Worm (Caenorhabditis elegans) whole organism, late embryonic: ENCODE results near the gene cpt-5.
A peak's percentile ranks its signal among the peaks of the same experiment; 100 is the strongest.

Experiments
- F13H6.1 ChIP-seq: sonication (generic microtip); optimal IDR thresholded peaks from 2 replicates; lab custom pipeline; 2016; ENCODE audit warnings: missing genetic modification characterization, missing compliant biosample characterization
- T23F11.4 ChIP-seq: fragments of 200-800 bp; sonication (Bioruptor generic); optimal IDR thresholded peaks from 2 replicates; lab custom pipeline; 2018; ENCODE audit warnings: mild to moderate bottlenecking, missing genetic modification characterization, missing compliant biosample characterization
- ahr-1 ChIP-seq: sonication (generic microtip); optimal IDR thresholded peaks from 2 replicates; lab custom pipeline; 2016; ENCODE audit warnings: missing genetic modification characterization, missing compliant biosample characterization
- ama-1 ChIP-seq: fragments of 150-350 bp; optimal IDR thresholded peaks from 2 replicates; lab custom pipeline; 2014
- ceh-19 ChIP-seq: fragments of 200-800 bp; sonication (Bioruptor generic); optimal IDR thresholded peaks from 2 replicates; lab custom pipeline; 2018; ENCODE audit warnings: mild to moderate bottlenecking, missing genetic modification characterization, missing compliant biosample characterization
- ceh-2 ChIP-seq: sonication (generic microtip); optimal IDR thresholded peaks from 2 replicates; lab custom pipeline; 2016; ENCODE audit warnings: missing genotype, missing genetic modification characterization, missing compliant biosample characterization
- ceh-45 ChIP-seq: fragments of 200-800 bp; sonication (Bioruptor generic); IDR thresholded peaks from 2 replicates; pipeline ENCODE4 v1.3.6; 2022; ENCODE audit warnings: missing genetic modification reagents, missing genetic modification characterization, missing compliant biosample characterization
- ceh-48 ChIP-seq: sonication (generic microtip); optimal IDR thresholded peaks from 2 replicates; lab custom pipeline; 2016; ENCODE audit warnings: missing genetic modification characterization, inconsistent platforms, missing compliant biosample characterization
- ceh-6 ChIP-seq: fragments of 200-800 bp; sonication (Bioruptor generic); optimal IDR thresholded peaks from 2 replicates; lab custom pipeline; 2018; ENCODE audit warnings: mild to moderate bottlenecking, missing genetic modification characterization, missing compliant biosample characterization
- ceh-9 ChIP-seq: sonication (generic microtip); optimal IDR thresholded peaks from 2 replicates; lab custom pipeline; 2016; ENCODE audit warnings: mild to moderate bottlenecking, missing genetic modification characterization, inconsistent platforms, missing compliant biosample characterization
- che-1 ChIP-seq: sonication (generic microtip); optimal IDR thresholded peaks from 2 replicates; lab custom pipeline; 2016; ENCODE audit warnings: mild to moderate bottlenecking, missing genetic modification characterization, missing compliant biosample characterization
- dmd-4 ChIP-seq: sonication (generic microtip); optimal IDR thresholded peaks from 2 replicates; lab custom pipeline; 2016; ENCODE audit warnings: borderline replicate concordance, missing genetic modification characterization, missing compliant biosample characterization
- dve-1 ChIP-seq: sonication (generic microtip); optimal IDR thresholded peaks from 2 replicates; lab custom pipeline; 2017; ENCODE audit warnings: antibody characterized with exemption, mild to moderate bottlenecking, missing genetic modification characterization, missing compliant biosample characterization
- elt-4 ChIP-seq: sonication (generic microtip); optimal IDR thresholded peaks from 2 replicates; lab custom pipeline; 2016; ENCODE audit warnings: missing genetic modification characterization, missing compliant biosample characterization
- ets-4 ChIP-seq: sonication (generic microtip); optimal IDR thresholded peaks from 2 replicates; lab custom pipeline; 2016; ENCODE audit warnings: missing genetic modification characterization, missing compliant biosample characterization
- eyg-1 ChIP-seq: sonication (generic microtip); optimal IDR thresholded peaks from 2 replicates; lab custom pipeline; 2016; ENCODE audit warnings: missing genotype, missing genetic modification characterization, missing compliant biosample characterization
- fax-1 ChIP-seq: sonication (generic microtip); optimal IDR thresholded peaks from 2 replicates; lab custom pipeline; 2016; ENCODE audit warnings: missing genotype, missing genetic modification characterization, missing compliant biosample characterization
- fkh-6 ChIP-seq: sonication (generic microtip); optimal IDR thresholded peaks from 2 replicates; lab custom pipeline; 2016; ENCODE audit warnings: missing genetic modification characterization, missing compliant biosample characterization
- gmeb-2 ChIP-seq: sonication (generic microtip); optimal IDR thresholded peaks from 2 replicates; lab custom pipeline; 2016; ENCODE audit warnings: missing genetic modification characterization, inconsistent platforms, missing compliant biosample characterization
- hlh-13 ChIP-seq: fragments of 200-800 bp; sonication (Bioruptor generic); optimal IDR thresholded peaks from 2 replicates; lab custom pipeline; 2018; ENCODE audit warnings: mild to moderate bottlenecking, missing genetic modification characterization, missing compliant biosample characterization
- hlh-30 ChIP-seq: sonication (generic microtip); optimal IDR thresholded peaks from 2 replicates; lab custom pipeline; 2017; ENCODE audit warnings: antibody characterized with exemption, missing genetic modification characterization, missing compliant biosample characterization; ENCODE audit not compliant: insufficient read depth
- lin-11 ChIP-seq: fragments of 200-800 bp; sonication (Bioruptor generic); optimal IDR thresholded peaks from 2 replicates; lab custom pipeline; 2018; ENCODE audit warnings: mild to moderate bottlenecking, missing genetic modification characterization, missing compliant biosample characterization
- madf-2 ChIP-seq: sonication (generic microtip); optimal IDR thresholded peaks from 2 replicates; lab custom pipeline; 2017; ENCODE audit warnings: missing genetic modification characterization, missing compliant biosample characterization
- nhr-11 ChIP-seq: fragments of 150-350 bp; optimal IDR thresholded peaks from 2 replicates; lab custom pipeline; 2014; ENCODE audit warnings: missing biosample characterization, missing genetic modification characterization
- npax-4 ChIP-seq: sonication (generic microtip); optimal IDR thresholded peaks from 2 replicates; lab custom pipeline; 2016; ENCODE audit warnings: missing genetic modification characterization, missing compliant biosample characterization
- odd-2 ChIP-seq: sonication (generic microtip); optimal IDR thresholded peaks from 2 replicates; lab custom pipeline; 2017; ENCODE audit warnings: antibody characterized with exemption, mild to moderate bottlenecking, missing genetic modification characterization, missing compliant biosample characterization
- pat-9 ChIP-seq: fragments of 200-800 bp; sonication (Bioruptor generic); optimal IDR thresholded peaks from 2 replicates; lab custom pipeline; 2018; ENCODE audit warnings: mild to moderate bottlenecking, missing genetic modification characterization, moderate library complexity, missing compliant biosample characterization
- pha-4 ChIP-seq: fragments of 150-350 bp; optimal IDR thresholded peaks from 2 replicates; lab custom pipeline; 2018; ENCODE audit warnings: missing biosample characterization, missing genetic modification reagents, missing genetic modification characterization
- pros-1 ChIP-seq: fragments of 150-350 bp; optimal IDR thresholded peaks from 2 replicates; lab custom pipeline; 2014; ENCODE audit warnings: missing biosample characterization, missing genetic modification reagents, missing genetic modification characterization
- ref-2 ChIP-seq: sonication (generic microtip); optimal IDR thresholded peaks from 2 replicates; lab custom pipeline; 2016; ENCODE audit warnings: missing genetic modification characterization, missing compliant biosample characterization
- sdc-2 ChIP-seq: sonication (generic microtip); optimal IDR thresholded peaks from 2 replicates; lab custom pipeline; 2016; ENCODE audit warnings: missing genotype, missing genetic modification characterization, missing compliant biosample characterization
- syd-9 ChIP-seq: sonication (generic microtip); optimal IDR thresholded peaks from 2 replicates; lab custom pipeline; 2016; ENCODE audit warnings: mild to moderate bottlenecking, missing genetic modification characterization, moderate library complexity, missing compliant biosample characterization
- tbx-7 ChIP-seq: sonication (generic microtip); optimal IDR thresholded peaks from 2 replicates; lab custom pipeline; 2016; ENCODE audit warnings: missing genotype, missing genetic modification characterization, missing compliant biosample characterization
- ttx-3 ChIP-seq: sonication (generic microtip); optimal IDR thresholded peaks from 2 replicates; lab custom pipeline; 2016; ENCODE audit warnings: missing genetic modification reagents, missing genetic modification characterization, missing compliant biosample characterization
- unc-42 ChIP-seq: sonication (generic microtip); optimal IDR thresholded peaks from 2 replicates; lab custom pipeline; 2016; ENCODE audit warnings: missing genotype, missing genetic modification characterization, missing compliant biosample characterization
- unc-86 ChIP-seq: sonication (generic microtip); optimal IDR thresholded peaks from 2 replicates; lab custom pipeline; 2016; ENCODE audit warnings: missing genetic modification characterization, missing compliant biosample characterization
- zip-5 ChIP-seq: sonication (generic microtip); optimal IDR thresholded peaks from 2 replicates; lab custom pipeline; 2016; ENCODE audit warnings: missing genetic modification characterization, missing compliant biosample characterization
- ztf-16 ChIP-seq: sonication (generic microtip); optimal IDR thresholded peaks from 2 replicates; lab custom pipeline; 2017; ENCODE audit warnings: missing genetic modification characterization, missing compliant biosample characterization

Gene cpt-5

DNA sequence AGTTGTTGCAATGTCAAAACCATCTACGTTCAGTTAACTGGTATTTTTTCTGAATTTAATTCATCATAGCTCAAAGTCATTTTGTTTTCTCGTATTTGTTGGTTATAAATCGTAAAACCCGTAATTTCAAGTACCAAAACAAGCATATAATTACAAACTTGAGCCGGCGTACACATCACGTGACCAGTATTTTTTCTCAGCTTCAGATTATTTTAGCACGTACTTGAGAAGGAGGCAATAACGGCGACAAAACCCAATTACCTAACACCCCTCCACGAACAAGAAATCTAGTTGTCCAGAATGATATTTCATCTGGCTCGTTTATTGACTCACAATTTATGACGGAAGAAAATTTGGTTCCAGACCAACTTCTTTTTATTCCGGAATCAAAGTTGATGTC lies 14.1 kb upstream of the cpt-5 start, which contains the start of gene srx-135:
srx-135 (plus strand) TSS at position 301 of the 400 bp plus-strand sequence.
- TF ChIP-seq T23F11.4 (no peak), odd-2 (tag; lab: Kevin White, UChicago) (no peak), dve-1 (tag; lab: Kevin White, UChicago) (no peak), ama-1 (lab: Kevin White, UChicago) (no peak), syd-9 (tag; lab: Kevin White, UChicago) (no peak), ets-4 (no peak), ztf-16 (no peak), lin-11 (tag; lab: Kevin White, UChicago) (no peak), tbx-7 (no peak), nhr-11 (tag; lab: Kevin White, UChicago) (no peak), unc-86 (tag; lab: Kevin White, UChicago) (no peak), fax-1 (no peak), ttx-3 (tag; lab: Kevin White, UChicago) (no peak), ceh-45 (no peak), ahr-1 (no peak), ceh-2 (no peak)

DNA sequence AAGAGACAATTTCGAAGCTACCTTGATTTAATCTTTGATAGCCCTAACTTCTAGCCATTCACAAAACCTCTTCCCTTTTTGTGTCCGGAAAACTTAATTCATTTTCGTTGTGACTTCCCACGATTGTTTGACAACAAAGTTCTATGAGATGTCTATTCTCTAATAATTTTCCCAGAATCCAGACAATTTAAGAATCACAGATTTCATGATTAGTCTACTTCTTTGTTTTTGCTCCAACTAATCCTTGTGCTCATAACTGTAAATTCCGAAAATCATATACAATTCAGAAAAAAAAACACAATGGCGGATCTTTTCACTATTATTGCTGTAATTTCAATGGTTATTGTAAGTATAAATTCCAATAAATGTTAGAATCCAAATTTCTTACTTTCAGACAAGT lies 10.5 kb upstream of the cpt-5 start, which contains the start of gene srx-137:
srx-137 (plus strand) TSS at position 301 of the 400 bp plus-strand sequence.
- TF ChIP-seq hlh-13 (GFP tag; lab: Kevin White, UChicago) (no peak), pha-4 (tag; lab: Kevin White, UChicago) (no peak), fax-1 (no peak), F13H6.1 (tag; lab: Kevin White, UChicago) (no peak), zip-5 (tag; lab: Kevin White, UChicago) (no peak), sdc-2 (no peak), unc-42 (no peak), eyg-1 (tag; lab: Kevin White, UChicago) (no peak), pros-1 (no peak), fkh-6 (tag; lab: Kevin White, UChicago) (no peak), che-1 (tag; lab: Kevin White, UChicago) (no peak), ceh-9 (tag; lab: Kevin White, UChicago) (no peak), nhr-11 (tag; lab: Kevin White, UChicago) (no peak), ceh-19 (GFP tag; lab: Kevin White, UChicago) (no peak), madf-2 (tag; lab: Kevin White, UChicago) (no peak), ref-2 (no peak), elt-4 (tag; lab: Kevin White, UChicago) (no peak), ceh-48 (tag; lab: Kevin White, UChicago) (no peak), dmd-4 (tag; lab: Kevin White, UChicago) (no peak), npax-4 (tag; lab: Kevin White, UChicago) (no peak)

DNA sequence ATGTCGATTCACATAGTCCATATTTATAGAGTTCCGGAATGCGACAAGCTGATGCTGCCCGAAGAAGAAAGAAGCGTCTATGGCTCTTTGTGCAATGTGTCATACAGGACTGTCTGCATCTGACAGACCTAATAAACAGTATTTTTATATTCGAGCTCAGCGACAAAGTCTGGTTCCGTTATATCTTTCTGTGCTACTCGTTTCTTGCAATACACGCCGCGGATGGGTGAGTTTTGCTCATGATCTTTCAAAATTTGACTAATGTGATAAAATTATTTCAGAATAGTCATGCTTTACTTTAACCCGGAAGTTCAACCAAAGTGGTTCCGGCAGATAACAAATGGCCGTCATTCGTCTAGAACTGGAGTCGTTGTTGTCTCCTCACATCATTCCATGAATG lies 9.3 kb upstream of the cpt-5 start:
- no peak for TF ChIP-seq che-1 (tag; lab: Kevin White, UChicago)

DNA sequence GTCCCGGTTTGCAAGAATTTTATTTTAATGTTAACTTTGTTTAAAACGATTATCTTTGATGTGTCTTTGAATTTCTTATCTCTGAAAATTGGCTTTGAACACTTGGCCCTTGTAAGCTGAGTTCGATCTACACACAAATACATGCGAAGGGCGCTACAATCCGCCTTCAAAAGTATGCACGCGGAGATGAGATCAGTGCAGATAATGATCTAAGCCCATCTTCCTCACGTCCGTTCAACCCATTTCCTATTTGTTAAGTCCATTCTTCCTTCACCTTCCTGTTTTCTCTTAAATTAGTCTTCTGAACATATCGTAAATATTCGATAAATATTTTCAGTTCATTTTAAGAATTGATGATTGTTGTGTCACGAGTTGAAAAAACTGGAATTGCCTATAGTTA lies 6.6 kb upstream of the cpt-5 start, which contains the start of gene nhr-175:
nhr-175 (plus strand) TSS at position 339 of the 400 bp plus-strand sequence.
- TF ChIP-seq hlh-30 (tag; lab: Kevin White, UChicago) (no peak), lin-11 (tag; lab: Kevin White, UChicago) (no peak)
- TF ChIP-seq, all 69 proteins: peak for 0

DNA sequence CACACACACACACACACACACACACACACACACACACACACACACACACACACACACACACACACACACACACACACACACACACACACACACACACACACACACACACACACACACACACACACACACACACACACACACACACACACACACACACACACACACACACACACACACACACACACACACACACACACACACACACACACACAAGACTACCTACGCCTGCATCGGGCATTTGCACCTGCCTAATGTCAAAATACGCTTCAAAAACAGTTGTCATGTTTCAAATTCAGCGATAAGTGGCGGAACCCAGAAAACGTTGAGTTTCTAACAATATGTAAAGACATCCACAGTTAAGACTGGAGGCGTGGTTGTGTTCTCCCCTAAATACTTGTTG lies 4.1 kb upstream of the cpt-5 start:
- TF ChIP-seq pat-9 (peak; percentile 50), gmeb-2 (tag; lab: Kevin White, UChicago) (peak; percentile 29), ceh-19 (GFP tag; lab: Kevin White, UChicago) (peak; percentile 51), ceh-6 (GFP tag; lab: Kevin White, UChicago) (peak; percentile 51), lin-11 (tag; lab: Kevin White, UChicago) (peak; percentile 33)
- TF ChIP-seq, all 69 proteins: peak for 5; not testable (repeated sequence) for 64
